Fruit fly (Drosophila melanogaster): ENCODE measurements around the gene Cby.

- TF ChIP-seq Dll (optimal IDR thresholded peaks at IDR 0.05) = no peak
- TF ChIP-seq psq (optimal IDR thresholded peaks at IDR 0.05) = no peak
- TF ChIP-seq EcR (GFP tag; optimal IDR thresholded peaks at IDR 0.05) = no peak
Observed at dm6 chr3R:21838505-21838956, 29.3 kb upstream of the Cby start.

All from whole organism.